Fruit fly (Drosophila melanogaster) S2 (cell line): Measurements from ENCODE around the gene CG31949.

ENCODE experiments used
- CG8478 ChIP-seq: fragments of >200 bp; optimal IDR thresholded peaks from 2 replicates; lab custom pipeline; 2018
- CTCF ChIP-seq, 2 experiments: fragments of >200 bp; optimal IDR thresholded peaks; 2 replicates each; lab custom pipeline; 2018

DNA sequence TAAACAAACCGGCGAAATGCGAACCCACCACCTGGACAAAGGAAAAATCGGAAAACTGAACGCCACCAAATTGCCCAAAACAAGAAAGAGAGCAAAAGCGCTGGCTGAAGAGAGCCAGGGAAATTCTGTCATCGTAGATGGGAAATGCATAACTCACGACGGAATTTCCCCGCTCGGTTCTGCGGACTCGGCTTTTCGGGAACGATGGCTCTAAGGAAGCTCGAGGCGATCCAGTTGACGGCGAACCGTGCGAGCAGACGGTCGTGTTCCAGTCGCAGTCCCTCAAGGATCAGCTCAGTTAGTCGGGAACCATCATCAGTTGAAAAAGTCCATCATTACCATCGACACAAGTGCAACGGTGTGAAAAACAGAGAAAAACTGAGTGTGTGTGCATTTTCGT lies 11.5 kb downstream of the CG31949 start, which contains the start of gene eys:
- TF ChIP-seq CTCF (optimal IDR thresholded peaks at IDR 0.05; lab: Kevin White, UChicago) (no peak), CG8478 (lab: Kevin White, UChicago) (no peak)
